Fruit fly (Drosophila melanogaster) Kc167 (cell line): ENCODE data around the gene CG31128.

Experiments
- Myc ChIP-seq: fragments of >200 bp; optimal IDR thresholded peaks from 2 replicates; lab custom pipeline; 2017; ENCODE audit warnings: missing external identifiers
- h ChIP-seq: fragments of >200 bp; optimal IDR thresholded peaks from 3 replicates; lab custom pipeline; 2018; ENCODE audit warnings: missing external identifiers

DNA sequence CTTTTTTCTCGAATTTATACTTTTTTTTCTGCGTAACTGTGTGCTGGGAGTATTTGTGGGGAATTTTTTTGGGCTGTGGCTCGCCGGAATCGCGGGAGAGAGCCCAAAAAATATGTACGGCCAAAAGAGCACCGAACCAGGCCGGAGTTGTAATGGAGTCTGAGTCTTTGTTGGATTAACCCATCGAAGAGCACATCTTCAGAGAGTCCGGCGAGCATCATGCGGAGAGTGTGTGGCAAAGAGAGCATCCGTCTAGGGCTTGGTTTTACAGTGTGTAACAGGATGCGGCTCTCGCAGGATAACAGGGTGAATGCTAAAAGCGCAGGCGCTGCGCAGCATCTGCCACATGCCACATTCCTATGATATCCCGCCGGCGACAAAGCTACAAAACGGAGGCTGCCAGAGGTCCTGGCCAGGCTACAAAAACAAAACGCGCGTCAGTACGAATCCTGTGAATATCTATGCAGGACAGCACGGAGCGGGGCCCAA is 15.8 kb downstream of the CG31128 start, which contains the start of gene nAChRalpha2:
- no peak for TF ChIP-seq h
- no peak for TF ChIP-seq Myc
